Worm (Caenorhabditis elegans) whole organism, young adult: ENCODE data around the gene C16C8.19.

ENCODE experiments used
- aptf-2 ChIP-seq: fragments of 200-800 bp; sonication (Bioruptor generic); conservative IDR thresholded peaks from 2 replicates; pipeline ENCODE4 v1.3.6; 2022; ENCODE audit warnings: missing genetic modification reagents, missing genetic modification characterization, missing compliant biosample characterization
- dpl-1 ChIP-seq: fragments of 150-350 bp; optimal IDR thresholded peaks from 2 replicates; lab custom pipeline; 2014; ENCODE audit warnings: missing biosample characterization, missing genetic modification reagents, missing genetic modification characterization
- madf-3 ChIP-seq: fragments of 200-800 bp; sonication (Bioruptor generic); IDR thresholded peaks from 2 replicates; pipeline ENCODE4 v1.3.6; 2022; ENCODE audit warnings: missing genetic modification reagents, missing genetic modification characterization, missing compliant biosample characterization
- nhr-179 ChIP-seq: sonication (generic microtip); optimal IDR thresholded peaks from 2 replicates; lab custom pipeline; 2016; ENCODE audit warnings: mild to moderate bottlenecking, missing genetic modification characterization, missing compliant biosample characterization
- snpc-4 ChIP-seq, 5 experiments: fragments of 150-350 bp in 1 of 5; sonication (generic microtip) in 4 of 5; optimal IDR thresholded peaks; 2 replicates each; lab custom pipeline; 2014 to 2018; ENCODE audit warnings: missing genetic modification characterization in 5 of 5, missing biosample characterization in 3 of 5, antibody characterized with exemption in 2 of 5, mild to moderate bottlenecking in 2 of 5, missing compliant biosample characterization in 2 of 5, missing genotype in 2 of 5, moderate library complexity in 2 of 5, missing genetic modification reagents in 1 of 5
- unc-130 ChIP-seq: sonication (generic microtip); optimal IDR thresholded peaks from 2 replicates; lab custom pipeline; 2016; ENCODE audit warnings: missing genetic modification reagents, missing genetic modification characterization, missing compliant biosample characterization
- unc-62 ChIP-seq: fragments of 150-350 bp; optimal IDR thresholded peaks from 2 replicates; lab custom pipeline; 2014; ENCODE audit warnings: missing biosample characterization, missing genetic modification reagents, missing genetic modification characterization
- ztf-25 ChIP-seq: fragments of 200-800 bp; sonication (Bioruptor generic); IDR thresholded peaks from 2 replicates; pipeline ENCODE4 v1.3.6; 2022; ENCODE audit warnings: missing genetic modification reagents, missing genetic modification characterization, missing compliant biosample characterization

DNA sequence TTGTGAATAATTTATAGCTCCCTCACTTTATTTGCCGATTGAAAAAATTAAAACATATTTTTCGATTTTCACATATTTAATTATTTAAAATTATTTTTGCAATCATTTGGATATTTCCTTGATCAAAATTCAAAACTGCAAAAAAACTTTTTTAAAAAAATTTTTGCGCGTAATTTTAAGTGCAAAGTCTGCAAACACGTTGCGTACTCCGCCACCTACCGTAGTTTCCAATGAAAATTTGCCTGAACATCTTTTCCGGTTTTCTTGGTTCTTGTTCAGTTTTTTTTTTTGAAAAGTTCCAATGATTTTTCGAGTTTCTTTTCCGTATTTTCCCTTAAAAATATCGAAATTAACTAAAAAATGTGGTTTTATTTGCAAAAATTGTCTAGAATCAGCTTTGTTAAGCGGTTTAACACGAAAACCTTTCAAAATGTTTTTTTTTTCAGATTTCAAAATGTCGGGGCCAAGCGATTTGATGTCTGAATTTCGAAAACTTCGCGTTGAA is 9.5 kb upstream of the C16C8.19 start, which contains the start of gene C16C8.25:
- TF ChIP-seq ztf-25 (GFP tag; lab: Robert Waterston, UW) = no peak
- no peak for TF ChIP-seq madf-3 (GFP tag; lab: Robert Waterston, UW)
- TF ChIP-seq unc-62 (GFP tag; lab: Kevin White, UChicago) = no peak
- no peak for TF ChIP-seq aptf-2
- no peak for TF ChIP-seq dpl-1 (GFP tag; lab: Kevin White, UChicago)
- TF ChIP-seq nhr-179 (tag; lab: Kevin White, UChicago) = no peak
- no peak for TF ChIP-seq unc-130 (GFP tag; lab: Kevin White, UChicago)
- TF ChIP-seq snpc-4 (GFP tag; optimal IDR thresholded peaks at IDR 0.05; lab: Kevin White, UChicago) = no peak
- TF ChIP-seq snpc-4 (tag; optimal IDR thresholded peaks at IDR 0.05; lab: Kevin White, UChicago) = no peak
